Fruit fly (Drosophila melanogaster) whole organism, prepupa: ENCODE data around the gene CG11714.

Experiments
- Blimp-1 ChIP-seq: fragments of 200-800 bp; sonication (Bioruptor generic); optimal IDR thresholded peaks from 3 replicates; lab custom pipeline; 2017; ENCODE audit warnings: missing biosample characterization, missing genetic modification characterization, mild to moderate bottlenecking, moderate library complexity, missing genetic modification reagents
- CG10631 ChIP-seq: fragments of 200-800 bp; sonication (Bioruptor generic); optimal IDR thresholded peaks from 2 replicates; lab custom pipeline; 2016; ENCODE audit warnings: missing biosample characterization, missing genetic modification characterization
- CG10669 ChIP-seq: fragments of 200-800 bp; sonication (Bioruptor generic); optimal IDR thresholded peaks from 3 replicates; lab custom pipeline; 2018; ENCODE audit warnings: missing biosample characterization, mild to moderate bottlenecking, missing genetic modification characterization, moderate library complexity
- CG11294 ChIP-seq: fragments of 200-800 bp; sonication (Bioruptor generic); IDR thresholded peaks from 2 replicates; pipeline ENCODE4 v1.3.6; 2022; ENCODE audit warnings: missing biosample characterization, missing genetic modification characterization
- CG11762 ChIP-seq: fragments of 200-800 bp; sonication (Bioruptor generic); optimal IDR thresholded peaks from 3 replicates; lab custom pipeline; 2016; ENCODE audit warnings: missing biosample characterization, missing genetic modification characterization; ENCODE audit not compliant: insufficient read depth
- CG11902 ChIP-seq: fragments of 200-800 bp; sonication (Bioruptor generic); optimal IDR thresholded peaks from 3 replicates; lab custom pipeline; 2016; ENCODE audit warnings: missing biosample characterization, missing genetic modification characterization
- CG15336 ChIP-seq: fragments of 200-800 bp; sonication (Bioruptor generic); IDR thresholded peaks from 2 replicates; pipeline ENCODE4 v1.3.6; 2022; ENCODE audit warnings: missing biosample characterization, missing genetic modification characterization
- CG1621 ChIP-seq: fragments of 200-800 bp; sonication (Bioruptor generic); optimal IDR thresholded peaks from 3 replicates; lab custom pipeline; 2018; ENCODE audit warnings: missing biosample characterization, mild to moderate bottlenecking, missing genetic modification characterization
- CG16779 ChIP-seq: fragments of 200-800 bp; sonication (Bioruptor generic); optimal IDR thresholded peaks from 3 replicates; lab custom pipeline; 2017; ENCODE audit warnings: missing biosample characterization, mild to moderate bottlenecking, missing genetic modification characterization
- CG3032 ChIP-seq: fragments of 200-800 bp; optimal IDR thresholded peaks from 2 replicates; lab custom pipeline; 2019; ENCODE audit warnings: missing biosample characterization, mild to moderate bottlenecking, missing genetic modification characterization, moderate library complexity
- CG31627 ChIP-seq: fragments of 200-800 bp; sonication (Bioruptor generic); optimal IDR thresholded peaks from 3 replicates; lab custom pipeline; 2016; ENCODE audit warnings: missing biosample characterization, missing genetic modification characterization
- CG32006 ChIP-seq: fragments of 200-800 bp; sonication (Bioruptor generic); optimal IDR thresholded peaks from 3 replicates; lab custom pipeline; 2017; ENCODE audit warnings: missing biosample characterization, mild to moderate bottlenecking, missing genetic modification characterization
- CG34406 ChIP-seq: fragments of 200-800 bp; sonication (Bioruptor generic); optimal IDR thresholded peaks from 3 replicates; lab custom pipeline; 2016; ENCODE audit warnings: missing biosample characterization, missing genetic modification characterization
- CG3919 ChIP-seq: fragments of 200-800 bp; sonication (Bioruptor generic); optimal IDR thresholded peaks from 3 replicates; lab custom pipeline; 2016; ENCODE audit warnings: missing biosample characterization, missing genetic modification characterization
- CG4318 ChIP-seq: fragments of 200-800 bp; sonication (Bioruptor generic); optimal IDR thresholded peaks from 3 replicates; lab custom pipeline; 2017; ENCODE audit warnings: missing biosample characterization, mild to moderate bottlenecking, missing genetic modification characterization
- CG6276 ChIP-seq: fragments of 200-800 bp; sonication (Bioruptor generic); optimal IDR thresholded peaks from 2 replicates; lab custom pipeline; 2017; ENCODE audit warnings: missing biosample characterization, mild to moderate bottlenecking, missing genetic modification characterization
- CG6792 ChIP-seq: fragments of 200-800 bp; sonication (Bioruptor generic); optimal IDR thresholded peaks from 3 replicates; lab custom pipeline; 2016; ENCODE audit warnings: missing biosample characterization, missing genetic modification characterization
- CG6854 ChIP-seq: fragments of 200-800 bp; sonication (Bioruptor generic); optimal IDR thresholded peaks from 2 replicates; lab custom pipeline; 2017; ENCODE audit warnings: missing biosample characterization, mild to moderate bottlenecking, missing genetic modification characterization
- CG7368 ChIP-seq: fragments of 200-800 bp; sonication (Bioruptor generic); optimal IDR thresholded peaks from 3 replicates; lab custom pipeline; 2016; ENCODE audit warnings: missing biosample characterization, missing genetic modification characterization
- CG8119 ChIP-seq: fragments of 200-800 bp; sonication (Bioruptor generic); IDR thresholded peaks from 3 replicates; pipeline ENCODE4 v1.3.6; 2022; ENCODE audit warnings: missing biosample characterization, missing genetic modification characterization
- CG8319 ChIP-seq: fragments of 200-800 bp; sonication (Bioruptor generic); optimal IDR thresholded peaks from 3 replicates; lab custom pipeline; 2016; ENCODE audit warnings: missing biosample characterization, missing genetic modification characterization
- CG8632 ChIP-seq: fragments of 200-800 bp; sonication (Bioruptor generic); optimal IDR thresholded peaks from 3 replicates; lab custom pipeline; 2016; ENCODE audit warnings: missing biosample characterization, missing genetic modification characterization
- CG9139 ChIP-seq: fragments of 200-800 bp; sonication (Bioruptor generic); optimal IDR thresholded peaks from 3 replicates; lab custom pipeline; 2017; ENCODE audit warnings: missing biosample characterization, mild to moderate bottlenecking, missing genetic modification characterization
- Eip75B ChIP-seq: fragments of 200-800 bp; sonication (Bioruptor generic); optimal IDR thresholded peaks from 3 replicates; lab custom pipeline; 2016; ENCODE audit warnings: missing biosample characterization, missing genetic modification characterization
- Eip93F ChIP-seq: fragments of 200-800 bp; sonication (Bioruptor generic); optimal IDR thresholded peaks from 2 replicates; lab custom pipeline; 2016; ENCODE audit warnings: missing biosample characterization, mild to moderate bottlenecking, missing genetic modification characterization
- Ets21C ChIP-seq: fragments of 200-800 bp; sonication (Bioruptor generic); optimal IDR thresholded peaks from 3 replicates; lab custom pipeline; 2016; ENCODE audit warnings: missing biosample characterization, missing genetic modification characterization
- Ets96B ChIP-seq: fragments of 200-800 bp; optimal IDR thresholded peaks from 2 replicates; lab custom pipeline; 2019; ENCODE audit warnings: missing biosample characterization, mild to moderate bottlenecking, missing genetic modification characterization, moderate library complexity
- Gug ChIP-seq: fragments of 200-800 bp; sonication (Bioruptor generic); IDR thresholded peaks from 2 replicates; pipeline ENCODE4 v1.3.6; 2022; ENCODE audit warnings: missing biosample characterization, missing genetic modification characterization
- Hr4 ChIP-seq: fragments of 200-800 bp; sonication (Bioruptor generic); optimal IDR thresholded peaks from 3 replicates; lab custom pipeline; 2016; ENCODE audit warnings: missing biosample characterization, missing genetic modification characterization
- Lpt ChIP-seq: fragments of 200-800 bp; sonication (Bioruptor generic); optimal IDR thresholded peaks from 3 replicates; lab custom pipeline; 2016; ENCODE audit warnings: missing biosample characterization, missing genetic modification characterization
- OdsH ChIP-seq: fragments of 200-800 bp; sonication (Bioruptor generic); optimal IDR thresholded peaks from 3 replicates; lab custom pipeline; 2016; ENCODE audit warnings: missing biosample characterization, missing genetic modification characterization
- Smox ChIP-seq: fragments of 200-800 bp; sonication (Bioruptor generic); optimal IDR thresholded peaks from 3 replicates; lab custom pipeline; 2016; ENCODE audit warnings: missing biosample characterization, missing genetic modification characterization
- Sox102F ChIP-seq: fragments of 200-800 bp; sonication (Bioruptor generic); optimal IDR thresholded peaks from 2 replicates; lab custom pipeline; 2016; ENCODE audit warnings: missing biosample characterization, mild to moderate bottlenecking, missing genetic modification characterization
- Sox15 ChIP-seq: fragments of 200-800 bp; sonication (Bioruptor generic); optimal IDR thresholded peaks from 3 replicates; lab custom pipeline; 2016; ENCODE audit warnings: missing biosample characterization, missing genetic modification characterization
- achi ChIP-seq: fragments of 200-800 bp; sonication (Bioruptor generic); optimal IDR thresholded peaks from 3 replicates; lab custom pipeline; 2016; ENCODE audit warnings: missing biosample characterization, missing genetic modification characterization
- acj6 ChIP-seq: fragments of 200-800 bp; sonication (Bioruptor generic); optimal IDR thresholded peaks from 3 replicates; lab custom pipeline; 2016; ENCODE audit warnings: missing biosample characterization, missing genetic modification characterization
- cyc ChIP-seq: fragments of 200-800 bp; sonication (Bioruptor generic); optimal IDR thresholded peaks from 3 replicates; lab custom pipeline; 2016; ENCODE audit warnings: missing biosample characterization, missing genetic modification characterization
- dac ChIP-seq: fragments of 200-800 bp; sonication (Bioruptor generic); optimal IDR thresholded peaks from 2 replicates; lab custom pipeline; 2017; ENCODE audit warnings: missing biosample characterization, mild to moderate bottlenecking, missing genetic modification characterization
- dsx ChIP-seq: fragments of 200-800 bp; optimal IDR thresholded peaks from 3 replicates; lab custom pipeline; 2019; ENCODE audit warnings: missing biosample characterization, mild to moderate bottlenecking, missing genetic modification characterization, moderate library complexity; ENCODE audit not compliant: poor library complexity, severe bottlenecking
- eg ChIP-seq: fragments of 200-800 bp; sonication (Bioruptor generic); IDR thresholded peaks from 3 replicates; pipeline ENCODE4 v1.3.6; 2022; ENCODE audit warnings: missing biosample characterization, missing genetic modification characterization
- fd59A ChIP-seq: fragments of 200-800 bp; sonication (Bioruptor generic); optimal IDR thresholded peaks from 2 replicates; lab custom pipeline; 2017; ENCODE audit warnings: missing biosample characterization, mild to moderate bottlenecking, missing genetic modification characterization, missing genetic modification reagents
- lz ChIP-seq: fragments of 200-800 bp; sonication (Bioruptor generic); optimal IDR thresholded peaks from 3 replicates; lab custom pipeline; 2016; ENCODE audit warnings: missing biosample characterization, missing genetic modification characterization
- net ChIP-seq: fragments of 200-800 bp; sonication (Bioruptor generic); optimal IDR thresholded peaks from 3 replicates; lab custom pipeline; 2016; ENCODE audit warnings: missing biosample characterization, missing genetic modification characterization
- pdm3 ChIP-seq: fragments of 200-800 bp; sonication (Bioruptor generic); optimal IDR thresholded peaks from 3 replicates; lab custom pipeline; 2016; ENCODE audit warnings: missing biosample characterization, missing genetic modification characterization
- salr ChIP-seq, 2 experiments: fragments of 200-800 bp; sonication (Bioruptor generic); optimal IDR thresholded peaks; 3 replicates each; lab custom pipeline; 2016 to 2018; ENCODE audit warnings: missing biosample characterization in 2 of 2, missing genetic modification characterization in 2 of 2, mild to moderate bottlenecking in 1 of 2
- spab ChIP-seq: fragments of 200-800 bp; sonication (Bioruptor generic); optimal IDR thresholded peaks from 2 replicates; lab custom pipeline; 2017; ENCODE audit warnings: missing biosample characterization, mild to moderate bottlenecking, missing genetic modification characterization, missing genetic modification reagents
- svp ChIP-seq: fragments of 200-800 bp; sonication (Bioruptor generic); peaks from one replicate; lab custom pipeline; 2016; ENCODE audit warnings: missing biosample characterization, missing genetic modification characterization
- vri ChIP-seq: fragments of 200-800 bp; sonication (Bioruptor generic); optimal IDR thresholded peaks from 3 replicates; lab custom pipeline; 2016; ENCODE audit warnings: missing biosample characterization, mild to moderate bottlenecking, missing genetic modification characterization

The CG11714 gene

dm6 chr3L:11552996-11553671, 30.6 kb upstream of the CG11714 start (continued):
- TF ChIP-seq net (GFP tag; lab: Kevin White, UChicago), result peak; percentile 81
- peak; percentile 59 for TF ChIP-seq CG15336 (GFP tag; lab: Robert Waterston, UW)
- TF ChIP-seq cyc, result no peak
- TF ChIP-seq Gug (GFP tag; lab: Robert Waterston, UW), result 0 out of 2 replicates have a peak, but pooled peaks have one; percentile 26
- peak; percentile 31 for TF ChIP-seq CG34406 (GFP tag; lab: Kevin White, UChicago)
- no peak for TF ChIP-seq CG31627 (GFP tag; lab: Kevin White, UChicago)
- no peak for TF ChIP-seq Sox15 (GFP tag; lab: Kevin White, UChicago)
- TF ChIP-seq acj6 (GFP tag; lab: Kevin White, UChicago), result no peak
- peak; percentile 43 for TF ChIP-seq CG7368 (GFP tag; lab: Kevin White, UChicago)
- no peak for TF ChIP-seq CG10631 (GFP tag; lab: Kevin White, UChicago)
- peak; percentile 71 for TF ChIP-seq CG1621 (tag; lab: Kevin White, UChicago)
- no peak for TF ChIP-seq Eip93F (GFP tag; lab: Kevin White, UChicago)
- peak; percentile 55 for TF ChIP-seq Ets96B
- TF ChIP-seq svp (GFP tag; lab: Kevin White, UChicago), result peak; percentile 81
- TF ChIP-seq achi (GFP tag; lab: Kevin White, UChicago), result peak; percentile 26
- peak; percentile 39 for TF ChIP-seq spab
- peak; percentile 83 for TF ChIP-seq dsx (GFP tag; lab: Kevin White, UChicago)
- TF ChIP-seq CG4318, result no peak
- TF ChIP-seq CG8319, result no peak
- TF ChIP-seq CG11294 (GFP tag; lab: Robert Waterston, UW), result no peak
- TF ChIP-seq CG6276 (GFP tag; lab: Kevin White, UChicago), result peak; percentile 77
- no peak for TF ChIP-seq Smox
- peak; percentile 27 for TF ChIP-seq CG3032 (tag; lab: Kevin White, UChicago)
- TF ChIP-seq CG6854 (GFP tag; lab: Kevin White, UChicago), result peak; percentile 72
- peak; percentile 11 for TF ChIP-seq dac
- TF ChIP-seq CG16779 (tag; lab: Kevin White, UChicago), result peak; percentile 85
- TF ChIP-seq CG8632 (GFP tag; lab: Kevin White, UChicago), result peak; percentile 20

dm6 chr3L:11551949-11552348, 29.4 kb upstream of the CG11714 start:
- TF ChIP-seq Smox, result peak; percentile 48
- peak; percentile 47 for TF ChIP-seq lz (GFP tag; lab: Kevin White, UChicago)
- TF ChIP-seq pdm3 (GFP tag; lab: Kevin White, UChicago), result peak; percentile 59
- peak; percentile 62 for TF ChIP-seq Eip75B (GFP tag; lab: Kevin White, UChicago)
- peak; percentile 33 to 34 for TF ChIP-seq salr (GFP tag; optimal IDR thresholded peaks at IDR 0.05; lab: Kevin White, UChicago)
- TF ChIP-seq CG1621 (tag; lab: Kevin White, UChicago), result peak; percentile 31
- TF ChIP-seq dac, result peak; percentile 34
- no peak for TF ChIP-seq CG6854 (GFP tag; lab: Kevin White, UChicago)
- peak; percentile 56 for TF ChIP-seq CG6276 (GFP tag; lab: Kevin White, UChicago)
- no peak for TF ChIP-seq Ets21C
- peak; percentile 10 for TF ChIP-seq CG11902 (GFP tag; lab: Kevin White, UChicago)
- peak; percentile 72 for TF ChIP-seq Hr4 (GFP tag; lab: Kevin White, UChicago)
- peak; percentile 51 for TF ChIP-seq dsx (GFP tag; lab: Kevin White, UChicago)
- TF ChIP-seq fd59A, result peak; percentile 36
- peak; percentile 50 for TF ChIP-seq CG3032 (tag; lab: Kevin White, UChicago)
- TF ChIP-seq spab, result peak; percentile 47
- TF ChIP-seq CG11762 (GFP tag; lab: Kevin White, UChicago), result peak; percentile 33
- peak; percentile 12 for TF ChIP-seq CG7368 (GFP tag; lab: Kevin White, UChicago)
- TF ChIP-seq vri (GFP tag; lab: Kevin White, UChicago), result no peak
- TF ChIP-seq CG10669 (GFP tag; lab: Kevin White, UChicago), result peak; percentile 70
- TF ChIP-seq svp (GFP tag; lab: Kevin White, UChicago), result peak; percentile 76
- TF ChIP-seq OdsH, result peak; percentile 51
- no peak for TF ChIP-seq CG9139 (GFP tag; lab: Kevin White, UChicago)
- TF ChIP-seq CG16779 (tag; lab: Kevin White, UChicago), result no peak
- TF ChIP-seq CG34406 (GFP tag; lab: Kevin White, UChicago), result peak; percentile 51
- peak; percentile 81 for TF ChIP-seq eg (GFP tag; lab: Robert Waterston, UW)
- TF ChIP-seq Sox102F (GFP tag; lab: Kevin White, UChicago), result peak; percentile 43
- TF ChIP-seq CG3919 (GFP tag; lab: Kevin White, UChicago), result peak; percentile 65
- TF ChIP-seq CG8119 (GFP tag; lab: Robert Waterston, UW), result peak; percentile 68
- peak; percentile 44 for TF ChIP-seq CG6792 (GFP tag; lab: Kevin White, UChicago)
- no peak for TF ChIP-seq Lpt
- no peak for TF ChIP-seq Blimp-1 (GFP tag; lab: Kevin White, UChicago)
- TF ChIP-seq cyc, result peak; percentile 52
- peak; percentile 78 for TF ChIP-seq CG32006 (GFP tag; lab: Kevin White, UChicago)
